Worm (Caenorhabditis elegans) whole organism, late embryonic: Measurements from ENCODE around the gene VB0395L.1.

Source experiments
- K02D7.2 ChIP-seq: sonication (generic microtip); optimal IDR thresholded peaks from 2 replicates; lab custom pipeline; 2017; ENCODE audit warnings: mild to moderate bottlenecking, missing genetic modification characterization, missing compliant biosample characterization
- ahr-1 ChIP-seq: sonication (generic microtip); optimal IDR thresholded peaks from 2 replicates; lab custom pipeline; 2016; ENCODE audit warnings: missing genetic modification characterization, missing compliant biosample characterization
- ama-1 ChIP-seq: fragments of 150-350 bp; optimal IDR thresholded peaks from 2 replicates; lab custom pipeline; 2014
- hlh-8 ChIP-seq: sonication (generic microtip); optimal IDR thresholded peaks from 2 replicates; lab custom pipeline; 2016; ENCODE audit warnings: missing genotype, missing genetic modification characterization, missing compliant biosample characterization
- nfya-1 ChIP-seq: sonication (generic microtip); optimal IDR thresholded peaks from 2 replicates; lab custom pipeline; 2017; ENCODE audit warnings: missing genetic modification characterization, mild to moderate bottlenecking, missing compliant biosample characterization, antibody characterized with exemption, moderate library complexity
- nhr-11 ChIP-seq: fragments of 150-350 bp; optimal IDR thresholded peaks from 2 replicates; lab custom pipeline; 2014; ENCODE audit warnings: missing biosample characterization, missing genetic modification characterization
- odd-2 ChIP-seq: sonication (generic microtip); optimal IDR thresholded peaks from 2 replicates; lab custom pipeline; 2017; ENCODE audit warnings: antibody characterized with exemption, mild to moderate bottlenecking, missing genetic modification characterization, missing compliant biosample characterization
- pag-3 ChIP-seq: sonication (generic microtip); optimal IDR thresholded peaks from 2 replicates; lab custom pipeline; 2016; ENCODE audit warnings: missing compliant biosample characterization, missing genetic modification characterization, borderline replicate concordance
- pax-1 ChIP-seq: fragments of 150-350 bp; optimal IDR thresholded peaks from 2 replicates; lab custom pipeline; 2014; ENCODE audit warnings: missing biosample characterization, missing genetic modification characterization
- pqm-1 ChIP-seq: sonication (generic microtip); optimal IDR thresholded peaks from 2 replicates; lab custom pipeline; 2016; ENCODE audit warnings: missing genetic modification characterization, missing compliant biosample characterization
- rnt-1 ChIP-seq: sonication (generic microtip); optimal IDR thresholded peaks from 2 replicates; lab custom pipeline; 2016; ENCODE audit warnings: missing genetic modification characterization, missing compliant biosample characterization
- sdc-2 ChIP-seq: sonication (generic microtip); optimal IDR thresholded peaks from 2 replicates; lab custom pipeline; 2016; ENCODE audit warnings: missing genotype, missing genetic modification characterization, missing compliant biosample characterization
- sox-2 ChIP-seq: fragments of 200-800 bp; sonication (Bioruptor generic); IDR thresholded peaks from 2 replicates; pipeline ENCODE4 v1.3.6; 2022; ENCODE audit warnings: missing genetic modification reagents, missing genetic modification characterization, missing compliant biosample characterization
- unc-42 ChIP-seq: sonication (generic microtip); optimal IDR thresholded peaks from 2 replicates; lab custom pipeline; 2016; ENCODE audit warnings: missing genotype, missing genetic modification characterization, missing compliant biosample characterization

ce11 chrX:16046379-16046778 lies 29.6 kb upstream of the VB0395L.1 start:
- TF ChIP-seq nhr-11 (no peak), ama-1 (lab: Kevin White, UChicago) (no peak), K02D7.2 (tag; lab: Kevin White, UChicago) (no peak), pag-3 (tag; lab: Kevin White, UChicago) (no peak), sdc-2 (no peak), hlh-8 (tag; lab: Kevin White, UChicago) (no peak), rnt-1 (tag; lab: Kevin White, UChicago) (no peak), unc-42 (no peak), sox-2 (no peak), pqm-1 (tag; lab: Kevin White, UChicago) (no peak), nfya-1 (tag; lab: Kevin White, UChicago) (no peak), pax-1 (tag; lab: Kevin White, UChicago) (no peak), odd-2 (tag; lab: Kevin White, UChicago) (no peak), ahr-1 (tag; lab: Kevin White, UChicago) (no peak)
